Worm (Caenorhabditis elegans): Measurements from ENCODE around the gene K09C4.1.

The K09C4.1 gene

DNA sequence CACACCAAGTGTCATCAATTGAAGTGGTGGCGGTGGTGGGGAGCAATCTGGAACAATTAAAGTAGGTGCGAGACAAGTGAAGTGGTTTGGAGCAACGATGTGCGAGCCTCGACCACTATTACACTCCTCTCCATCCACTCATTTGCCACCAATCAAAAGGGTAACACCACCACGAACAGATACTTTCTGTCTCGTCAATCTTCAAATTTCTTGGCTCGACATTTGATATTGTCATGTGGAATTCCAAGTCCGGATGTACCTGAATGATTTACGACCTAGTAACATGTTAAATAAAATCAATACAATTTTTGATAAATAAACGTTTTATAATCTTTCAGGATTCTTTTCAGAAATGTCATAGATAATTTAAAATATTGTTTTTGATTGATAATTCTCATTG, 27.9 kb upstream of the K09C4.1 start, which contains the start of gene sul-1:
sul-1 (minus strand) TSS at position 101 of the 400 bp plus-strand sequence.
- TF ChIP-seq skn-1 (tag; optimal IDR thresholded peaks at IDR 0.05): no peak
- no peak for TF ChIP-seq fos-1 (tag; optimal IDR thresholded peaks at IDR 0.05)
- no peak for TF ChIP-seq fkh-10 (GFP tag; optimal IDR thresholded peaks at IDR 0.05)
- TF ChIP-seq egl-5 (tag; optimal IDR thresholded peaks at IDR 0.05): no peak
- no peak for TF ChIP-seq mdl-1 (tag; optimal IDR thresholded peaks at IDR 0.05)
- TF ChIP-seq ama-1 (optimal IDR thresholded peaks at IDR 0.05): no peak
- no peak for TF ChIP-seq lin-39 (tag; optimal IDR thresholded peaks at IDR 0.05)
- TF ChIP-seq pha-4 (tag; optimal IDR thresholded peaks at IDR 0.05): no peak
- no peak for TF ChIP-seq nhr-23 (tag; optimal IDR thresholded peaks at IDR 0.05)
- TF ChIP-seq nfya-1 (tag; optimal IDR thresholded peaks at IDR 0.05; ENCODE audit: insufficient read depth): no peak
- TF ChIP-seq ceh-28 (tag; optimal IDR thresholded peaks at IDR 0.05): no peak
- TF ChIP-seq nhr-25 (tag; optimal IDR thresholded peaks at IDR 0.05): no peak
- TF ChIP-seq ceh-82 (tag; optimal IDR thresholded peaks at IDR 0.05): no peak
- TF ChIP-seq nhr-12 (tag; optimal IDR thresholded peaks at IDR 0.05): no peak
- no peak for TF ChIP-seq lsy-12 (tag; optimal IDR thresholded peaks at IDR 0.05)
- TF ChIP-seq nhr-77 (tag; optimal IDR thresholded peaks at IDR 0.05): no peak
- no peak for TF ChIP-seq elt-1 (tag; optimal IDR thresholded peaks at IDR 0.05)
- no peak for TF ChIP-seq lin-15B (tag; optimal IDR thresholded peaks at IDR 0.05)
- no peak for TF ChIP-seq ceh-16 (tag; optimal IDR thresholded peaks at IDR 0.05)
- no peak for TF ChIP-seq nhr-11 (tag; optimal IDR thresholded peaks at IDR 0.05)

DNA sequence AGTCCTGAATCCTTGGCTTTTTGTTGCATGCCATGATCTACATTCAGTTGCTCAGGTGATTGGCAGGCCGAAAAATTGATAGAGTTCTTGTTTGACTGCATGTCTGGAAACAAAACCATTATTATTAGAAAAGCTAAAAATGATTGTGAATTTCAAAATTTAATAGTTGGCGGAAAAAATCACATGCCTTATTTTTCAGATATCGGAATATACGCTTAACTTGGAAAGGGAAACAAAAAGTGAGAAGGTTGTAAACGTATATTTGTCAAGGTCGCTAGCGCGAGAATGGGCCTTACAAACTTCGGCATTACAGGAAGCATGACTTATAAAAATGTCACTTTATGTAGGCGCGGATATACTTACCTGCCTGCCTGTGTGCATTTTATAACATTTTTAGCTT, 27.0 kb upstream of the K09C4.1 start, which contains the start of gene K09C4.9:
K09C4.9 (minus strand) TSS at position 101 of the 400 bp plus-strand sequence.
- TF ChIP-seq unc-62 (GFP tag; optimal IDR thresholded peaks at IDR 0.05) (no peak), aly-2 (tag; optimal IDR thresholded peaks at IDR 0.05) (no peak), nhr-43 (tag; optimal IDR thresholded peaks at IDR 0.05; ENCODE audit: poor library complexity, severe bottlenecking) (no peak), nfya-1 (tag; optimal IDR thresholded peaks at IDR 0.05; ENCODE audit: insufficient read depth) (no peak), elt-3 (tag; optimal IDR thresholded peaks at IDR 0.05) (no peak), eor-1 (tag; optimal IDR thresholded peaks at IDR 0.05) (no peak), daf-12 (tag; optimal IDR thresholded peaks at IDR 0.05) (no peak), pqm-1 (tag; optimal IDR thresholded peaks at IDR 0.05) (no peak), nhr-23 (tag; optimal IDR thresholded peaks at IDR 0.05) (no peak), ztf-4 (tag; optimal IDR thresholded peaks at IDR 0.05) (no peak), ceh-28 (tag; optimal IDR thresholded peaks at IDR 0.05) (no peak), fos-1 (tag; optimal IDR thresholded peaks at IDR 0.05) (no peak), ZK546.5 (tag; optimal IDR thresholded peaks at IDR 0.05) (no peak), nhr-76 (tag; optimal IDR thresholded peaks at IDR 0.05) (no peak), zag-1 (tag; optimal IDR thresholded peaks at IDR 0.05) (no peak), lin-39 (tag; optimal IDR thresholded peaks at IDR 0.05) (no peak), nhr-77 (tag; optimal IDR thresholded peaks at IDR 0.05) (no peak), nhr-25 (tag; optimal IDR thresholded peaks at IDR 0.05) (no peak), mdl-1 (tag; optimal IDR thresholded peaks at IDR 0.05) (no peak), R02D3.7 (tag; optimal IDR thresholded peaks at IDR 0.05) (no peak)

DNA sequence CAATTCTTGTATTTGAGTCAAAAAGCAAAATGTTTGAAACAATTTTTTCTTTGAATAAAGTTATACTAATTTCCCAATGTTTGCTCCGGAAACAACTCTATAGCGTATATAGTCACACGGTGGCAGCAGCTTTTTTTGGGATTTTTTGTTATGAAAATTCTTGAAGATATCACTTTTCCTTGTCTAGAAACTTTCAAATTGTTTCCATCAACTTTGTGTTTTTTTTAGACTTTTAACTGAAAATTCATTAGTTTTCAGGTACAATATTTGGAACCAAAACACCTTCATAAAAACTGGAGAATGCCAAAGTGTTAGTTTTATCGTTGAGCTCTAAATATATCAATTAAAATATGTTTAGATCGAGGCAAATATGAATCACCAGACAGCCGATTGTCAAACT, 26.1 kb upstream of the K09C4.1 start, which contains the start of gene K09C4.7:
K09C4.7 (plus strand) TSS at position 301 of the 400 bp plus-strand sequence.
- TF ChIP-seq nhr-76 (tag; optimal IDR thresholded peaks at IDR 0.05) (no peak), hmg-11 (tag; optimal IDR thresholded peaks at IDR 0.05) (no peak), R02D3.7 (tag; optimal IDR thresholded peaks at IDR 0.05) (no peak), mdl-1 (tag; optimal IDR thresholded peaks at IDR 0.05) (no peak), eor-1 (tag; optimal IDR thresholded peaks at IDR 0.05) (no peak), nfya-1 (tag; optimal IDR thresholded peaks at IDR 0.05; ENCODE audit: insufficient read depth) (no peak), elt-1 (tag; optimal IDR thresholded peaks at IDR 0.05) (no peak), skn-1 (tag; optimal IDR thresholded peaks at IDR 0.05) (no peak), fkh-10 (GFP tag; optimal IDR thresholded peaks at IDR 0.05) (no peak), fkh-2 (tag; optimal IDR thresholded peaks at IDR 0.05) (no peak), unc-62 (GFP tag; optimal IDR thresholded peaks at IDR 0.05) (no peak), nhr-237 (tag; optimal IDR thresholded peaks at IDR 0.05) (no peak), nhr-77 (tag; optimal IDR thresholded peaks at IDR 0.05) (no peak), pqm-1 (tag; optimal IDR thresholded peaks at IDR 0.05) (no peak), aly-2 (tag; optimal IDR thresholded peaks at IDR 0.05) (no peak), tbx-2 (tag; optimal IDR thresholded peaks at IDR 0.05) (no peak)

DNA sequence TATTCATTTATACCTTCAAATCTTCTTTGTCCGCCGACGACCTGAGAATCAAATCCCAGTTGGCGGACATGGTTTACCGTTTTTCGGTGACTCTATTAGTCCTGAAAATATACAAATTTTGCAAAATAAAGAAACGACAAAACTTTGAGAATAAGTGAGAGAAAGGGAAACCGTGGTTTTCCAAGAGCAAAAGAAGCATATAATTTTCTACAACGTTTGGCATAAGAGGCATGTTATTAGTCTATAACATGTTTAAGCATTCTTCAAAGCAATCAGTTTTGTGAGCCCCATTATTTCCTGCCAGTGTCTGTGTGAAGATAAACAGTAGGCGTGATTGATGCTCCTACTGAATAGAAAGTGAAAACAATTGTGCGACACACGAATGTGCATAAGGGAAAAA, 18.6 kb upstream of the K09C4.1 start, which contains the start of gene K09C4.10:
K09C4.10 (minus strand) TSS at position 101 of the 400 bp plus-strand sequence.
- TF ChIP-seq mdl-1 (tag; optimal IDR thresholded peaks at IDR 0.05): no peak
- no peak for TF ChIP-seq snpc-4 (tag; optimal IDR thresholded peaks at IDR 0.05)
- no peak for TF ChIP-seq fos-1 (tag; optimal IDR thresholded peaks at IDR 0.05)
- TF ChIP-seq nhr-76 (tag; optimal IDR thresholded peaks at IDR 0.05): no peak
- no peak for TF ChIP-seq sea-2 (GFP tag; optimal IDR thresholded peaks at IDR 0.05)
- no peak for TF ChIP-seq ceh-9 (tag; optimal IDR thresholded peaks at IDR 0.05)
- no peak for TF ChIP-seq lin-39 (tag; optimal IDR thresholded peaks at IDR 0.05)
- no peak for TF ChIP-seq unc-39 (tag; optimal IDR thresholded peaks at IDR 0.05)
- no peak for TF ChIP-seq elt-3 (tag; optimal IDR thresholded peaks at IDR 0.05)
- TF ChIP-seq nhr-43 (tag; optimal IDR thresholded peaks at IDR 0.05; ENCODE audit: poor library complexity, severe bottlenecking): no peak
- no peak for TF ChIP-seq skn-1 (tag; optimal IDR thresholded peaks at IDR 0.05)
- no peak for TF ChIP-seq elt-2 (tag; optimal IDR thresholded peaks at IDR 0.05)
- no peak for TF ChIP-seq egl-5 (tag; optimal IDR thresholded peaks at IDR 0.05)

Data from whole organism, L3 larva.